Fruit fly (Drosophila melanogaster) whole organism, pupa: ENCODE measurements around the gene CG5509.

Experiments used
- CG10348 ChIP-seq: fragments of 200-800 bp; sonication (Bioruptor generic); IDR thresholded peaks from 2 replicates; pipeline ENCODE4 v1.3.6; 2022; ENCODE audit warnings: missing biosample characterization, missing genetic modification characterization
- CG12605 ChIP-seq: fragments of 200-800 bp; sonication (Bioruptor generic); IDR thresholded peaks from 2 replicates; pipeline ENCODE4 v1.3.6; 2022; ENCODE audit warnings: missing biosample characterization, missing genetic modification characterization
- CG13204 ChIP-seq: fragments of 200-800 bp; sonication (Bioruptor generic); optimal IDR thresholded peaks from 2 replicates; lab custom pipeline; 2018; ENCODE audit warnings: missing biosample characterization, mild to moderate bottlenecking, missing genetic modification characterization, moderate library complexity
- CG14655 ChIP-seq: fragments of 200-800 bp; sonication (Bioruptor generic); optimal IDR thresholded peaks from 3 replicates; lab custom pipeline; 2017; ENCODE audit warnings: mild to moderate bottlenecking, missing biosample characterization, missing genetic modification reagents, missing genetic modification characterization
- CG15710 ChIP-seq: fragments of 200-800 bp; sonication (Bioruptor generic); optimal IDR thresholded peaks from 2 replicates; lab custom pipeline; 2018; ENCODE audit warnings: missing biosample characterization, mild to moderate bottlenecking, missing genetic modification characterization, moderate library complexity
- CG17806 ChIP-seq: fragments of 200-800 bp; sonication (Bioruptor generic); optimal IDR thresholded peaks from 2 replicates; lab custom pipeline; 2018; ENCODE audit warnings: missing biosample characterization, mild to moderate bottlenecking, missing genetic modification characterization, moderate library complexity
- CG32121 ChIP-seq: fragments of 200-800 bp; sonication (Bioruptor generic); IDR thresholded peaks from 2 replicates; pipeline ENCODE4 v1.3.6; 2022; ENCODE audit warnings: missing biosample characterization, missing genetic modification characterization
- CG34367 ChIP-seq: fragments of 200-800 bp; sonication (Bioruptor generic); optimal IDR thresholded peaks from 2 replicates; lab custom pipeline; 2018; ENCODE audit warnings: missing biosample characterization, mild to moderate bottlenecking, missing genetic modification characterization
- CG4496 ChIP-seq: fragments of 200-800 bp; sonication (Bioruptor generic); IDR thresholded peaks from 3 replicates; pipeline ENCODE4 v1.3.6; 2022; ENCODE audit warnings: missing biosample characterization, missing genetic modification characterization
- CG8159 ChIP-seq: fragments of 200-800 bp; sonication (Bioruptor generic); optimal IDR thresholded peaks from 3 replicates; lab custom pipeline; 2018; ENCODE audit warnings: missing biosample characterization, mild to moderate bottlenecking, missing genetic modification characterization, moderate library complexity
- CG8301 ChIP-seq: fragments of 200-800 bp; sonication (Bioruptor generic); optimal IDR thresholded peaks from 2 replicates; lab custom pipeline; 2018; ENCODE audit warnings: missing biosample characterization, mild to moderate bottlenecking, missing genetic modification characterization
- CG9948 ChIP-seq: fragments of 200-800 bp; sonication (Bioruptor generic); optimal IDR thresholded peaks from 2 replicates; lab custom pipeline; 2018; ENCODE audit warnings: missing biosample characterization, mild to moderate bottlenecking, missing genetic modification characterization, moderate library complexity
- D1 ChIP-seq: fragments of 200-800 bp; sonication (Bioruptor generic); optimal IDR thresholded peaks from 2 replicates; lab custom pipeline; 2018; ENCODE audit warnings: missing biosample characterization, mild to moderate bottlenecking, missing genetic modification characterization, moderate library complexity
- EcR ChIP-seq: fragments of 200-800 bp; sonication (Bioruptor generic); optimal IDR thresholded peaks from 3 replicates; lab custom pipeline; 2019; ENCODE audit warnings: missing biosample characterization, missing genetic modification characterization, mild to moderate bottlenecking, moderate library complexity, missing genetic modification reagents
- Ets98B ChIP-seq: fragments of 200-800 bp; sonication (Bioruptor generic); IDR thresholded peaks from 2 replicates; pipeline ENCODE4 v1.3.6; 2022; ENCODE audit warnings: missing biosample characterization, missing genetic modification characterization
- Pif1A ChIP-seq: fragments of 200-800 bp; sonication (Bioruptor generic); optimal IDR thresholded peaks from 3 replicates; lab custom pipeline; 2016; ENCODE audit warnings: missing biosample characterization, missing genetic modification characterization
- Pif1B ChIP-seq: fragments of 200-800 bp; sonication (Bioruptor generic); optimal IDR thresholded peaks from 3 replicates; lab custom pipeline; 2016; ENCODE audit warnings: missing biosample characterization, missing genetic modification characterization
- Snoo ChIP-seq: fragments of 200-800 bp; sonication (Bioruptor generic); optimal IDR thresholded peaks from 3 replicates; lab custom pipeline; 2017; ENCODE audit warnings: missing biosample characterization, mild to moderate bottlenecking, missing genetic modification characterization, inconsistent platforms
- fd96Ca ChIP-seq: fragments of 200-800 bp; sonication (Bioruptor generic); IDR thresholded peaks from 3 replicates; pipeline ENCODE4 v1.3.6; 2022; ENCODE audit warnings: missing biosample characterization, missing genetic modification characterization
- gl ChIP-seq: fragments of 200-800 bp; sonication (Bioruptor generic); optimal IDR thresholded peaks from 2 replicates; lab custom pipeline; 2018; ENCODE audit warnings: missing biosample characterization, mild to moderate bottlenecking, missing genetic modification characterization
- rn ChIP-seq: fragments of 200-800 bp; sonication (Bioruptor generic); IDR thresholded peaks from 2 replicates; pipeline ENCODE4 v1.3.6; 2022; ENCODE audit warnings: missing biosample characterization, missing genetic modification characterization

The CG5509 gene

dm6 chr3R:12408160-12408559 is 44.1 kb upstream of the CG5509 start, which contains the start of gene CG5196:
Gene CG5196, plus strand, starts transcription at chr3R:12408316.
- TF ChIP-seq Pif1A (GFP tag; lab: Kevin White, UChicago) (no peak), EcR (peak; percentile 14)
- TF ChIP-seq, all 21 proteins: peak for 1

- TF ChIP-seq CG13204 = no peak
- no peak for TF ChIP-seq Snoo (tag; lab: Kevin White, UChicago)
- no peak for TF ChIP-seq Ets98B
- no peak for TF ChIP-seq EcR
- TF ChIP-seq CG8301 (tag; lab: Kevin White, UChicago) = no peak
- no peak for TF ChIP-seq CG34367
- no peak for TF ChIP-seq gl (tag; lab: Kevin White, UChicago)
- no peak for TF ChIP-seq Pif1A (GFP tag; lab: Kevin White, UChicago)
- TF ChIP-seq Pif1B (GFP tag; lab: Kevin White, UChicago) = no peak
- TF ChIP-seq fd96Ca (GFP tag; lab: Robert Waterston, UW) = no peak
- no peak for TF ChIP-seq D1 (tag; lab: Kevin White, UChicago)
- no peak for TF ChIP-seq CG17806 (tag; lab: Kevin White, UChicago)
- TF ChIP-seq CG12605 (GFP tag; lab: Robert Waterston, UW) = no peak
- TF ChIP-seq, all 21 proteins: peak for 0
These were observed 40.8 kb upstream of the CG5509 start for dm6 chr3R:12411449-12411848.

dm6 chr3R:12413274-12413958 is 38.8 kb upstream of the CG5509 start, which contains the start of the genes Dip-C and pps:
Gene Dip-C, minus strand, starts transcription at chr3R:12413759.
Gene pps, plus strand, starts transcription at chr3R:12413828.
- TF ChIP-seq rn = no peak
- peak; percentile 24 for TF ChIP-seq EcR

- no peak for TF ChIP-seq D1 (tag; lab: Kevin White, UChicago)
- TF ChIP-seq CG17806 (tag; lab: Kevin White, UChicago) = no peak
- no peak for TF ChIP-seq CG34367
- TF ChIP-seq CG9948 (tag; lab: Kevin White, UChicago) = no peak
- peak; percentile 22; the same call in 1 of the 2 replicates for TF ChIP-seq Ets98B
- TF ChIP-seq fd96Ca (GFP tag; lab: Robert Waterston, UW) = no peak
These were observed 29.8 kb upstream of the CG5509 start, which contains the start of the genes Scgbeta and CG17202 for dm6 chr3R:12422379-12422975. Gene Scgbeta, minus strand, starts transcription at chr3R:12422429. Gene CG17202, plus strand, starts transcription at chr3R:12422768.

DNA sequence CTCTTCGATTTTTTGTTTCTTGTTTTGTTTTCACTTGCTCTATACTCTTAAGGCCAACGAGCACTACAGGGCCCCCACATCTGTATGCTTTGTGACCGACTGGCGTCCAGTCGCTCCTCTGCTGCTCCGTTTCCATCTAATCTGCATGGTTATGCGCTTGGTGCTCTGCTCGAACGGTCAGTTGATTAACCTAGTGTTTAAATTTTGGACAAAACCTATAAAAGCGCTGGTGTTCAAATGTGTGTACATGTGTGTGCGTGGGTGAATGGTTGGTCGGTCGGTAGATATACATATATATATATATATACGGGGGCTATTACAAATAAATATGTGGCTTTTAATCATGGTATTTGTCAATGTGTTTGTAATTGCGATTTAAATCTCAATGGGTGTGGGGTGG is 28.3 kb upstream of the CG5509 start:
- TF ChIP-seq CG13204 (no peak), rn (no peak), CG9948 (tag; lab: Kevin White, UChicago) (no peak), CG15710 (no peak), EcR (peak; percentile 2), Snoo (tag; lab: Kevin White, UChicago) (no peak), CG8159 (no peak)
- TF ChIP-seq, all 21 proteins: peak for 1

DNA sequence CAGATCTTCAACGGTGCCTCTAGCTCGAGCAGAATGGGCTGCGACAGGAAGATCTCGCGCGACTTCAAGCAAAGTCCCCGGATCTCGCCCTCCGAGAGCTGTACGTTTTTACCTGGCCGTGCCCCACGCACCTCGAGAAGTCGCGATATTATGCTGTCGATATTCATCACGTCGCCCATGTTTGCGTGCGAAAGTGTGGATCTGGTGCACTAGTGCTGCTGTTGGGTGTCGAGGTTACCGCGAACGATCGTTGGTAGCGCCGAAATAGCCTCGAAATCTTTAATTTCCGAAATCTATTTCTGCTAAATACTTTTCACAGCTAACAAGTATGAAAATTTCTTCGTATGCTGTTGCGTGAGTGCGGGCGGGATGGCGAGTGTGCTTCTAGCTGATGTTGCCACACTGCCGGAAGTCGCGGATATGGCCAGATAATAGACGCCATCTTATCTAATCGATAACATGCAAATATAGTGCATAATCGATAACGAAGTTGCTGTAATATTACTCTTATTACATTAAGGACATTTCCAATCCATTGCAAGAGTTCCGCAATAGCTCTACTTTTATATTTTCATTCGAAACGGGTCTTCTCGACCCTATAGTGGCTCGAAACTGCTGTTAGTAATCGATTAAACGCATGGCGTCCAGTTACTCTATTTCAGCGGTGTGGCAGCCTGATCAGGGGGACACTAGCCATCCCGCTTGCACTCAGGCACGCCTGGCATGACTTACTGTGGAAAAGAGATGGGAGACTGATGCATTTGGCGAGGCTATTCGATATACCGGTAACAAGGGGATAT is 26.6 kb upstream of the CG5509 start, which contains the start of gene Pp1-87B:
TSS of gene Pp1-87B (minus strand) at position 408 of the 800 bp plus-strand sequence.
- TF ChIP-seq EcR (no peak), CG32121 (GFP tag; lab: Robert Waterston, UW) (no peak), CG15710 (peak; percentile 10), CG8159 (no peak), CG17806 (tag; lab: Kevin White, UChicago) (no peak), CG9948 (tag; lab: Kevin White, UChicago) (no peak), gl (tag; lab: Kevin White, UChicago) (no peak), Snoo (tag; lab: Kevin White, UChicago) (peak; percentile 31), CG34367 (no peak), Ets98B (no peak), Pif1A (GFP tag; lab: Kevin White, UChicago) (no peak), CG13204 (no peak)
- TF ChIP-seq, all 21 proteins: peak for 2

DNA sequence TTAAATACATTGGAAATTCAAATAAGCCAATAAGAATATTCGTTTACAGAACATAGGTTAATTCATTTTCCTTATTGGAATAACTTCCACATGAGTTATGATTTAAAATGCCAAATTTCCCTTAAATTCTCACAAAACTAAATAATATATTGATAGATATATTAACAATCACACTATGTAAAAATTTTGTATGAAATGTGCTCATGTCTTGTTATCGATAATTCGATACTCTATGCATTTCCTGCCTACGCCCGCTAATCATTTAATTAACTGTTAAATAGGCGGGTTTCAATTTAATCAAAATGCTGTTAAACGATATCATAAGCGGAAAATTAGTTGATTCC is 26.0 kb upstream of the CG5509 start, which contains the start of gene NANS:
TSS of gene NANS (plus strand) at position 269 of the 344 bp plus-strand sequence.
- TF ChIP-seq gl (tag; lab: Kevin White, UChicago) (no peak), EcR (no peak), Ets98B (no peak)
- TF ChIP-seq, all 21 proteins: peak for 0

DNA sequence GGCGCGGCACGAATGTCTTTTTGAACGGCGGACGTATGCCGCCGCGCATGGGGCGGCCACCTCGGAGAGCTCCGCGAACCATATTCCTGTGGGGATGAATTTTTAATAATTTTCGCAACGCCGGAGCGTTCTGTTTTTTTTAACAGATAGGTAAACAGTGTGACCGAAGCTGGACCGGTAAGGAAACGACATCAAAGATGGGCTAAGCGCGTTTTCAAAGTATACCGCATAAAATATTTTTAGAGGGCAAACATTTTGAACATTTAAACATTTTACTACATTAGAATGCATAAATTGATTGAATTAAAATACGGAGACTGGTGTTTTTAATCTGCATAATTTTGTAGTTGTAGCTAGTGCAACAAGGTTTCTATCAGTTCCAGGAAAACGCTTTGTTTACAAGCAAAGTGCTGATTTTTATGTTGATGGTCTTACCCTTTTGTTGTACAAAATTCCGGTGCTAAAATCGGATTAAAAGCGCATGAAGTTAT is 23.1 kb upstream of the CG5509 start, which contains the start of the genes CG5641 and CG5245:
TSS of gene CG5641 (minus strand) at position 163 of the 491 bp plus-strand sequence.
TSS of gene CG5245 (plus strand) at position 441 of the 491 bp plus-strand sequence.
- TF ChIP-seq CG34367 (no peak), CG8159 (no peak), CG17806 (tag; lab: Kevin White, UChicago) (no peak), Ets98B (no peak), D1 (tag; lab: Kevin White, UChicago) (no peak), Pif1B (GFP tag; lab: Kevin White, UChicago) (no peak), CG10348 (GFP tag; lab: Robert Waterston, UW) (no peak), CG8301 (tag; lab: Kevin White, UChicago) (no peak), Pif1A (GFP tag; lab: Kevin White, UChicago) (no peak), EcR (no peak), gl (tag; lab: Kevin White, UChicago) (no peak), CG15710 (no peak), CG12605 (GFP tag; lab: Robert Waterston, UW) (no peak), CG14655 (GFP tag; lab: Kevin White, UChicago) (no peak), CG4496 (GFP tag; lab: Robert Waterston, UW) (no peak), fd96Ca (GFP tag; lab: Robert Waterston, UW) (no peak), rn (no peak)
